Fruit fly (Drosophila melanogaster): Measurements from ENCODE around the gene boss.

The boss gene

DNA sequence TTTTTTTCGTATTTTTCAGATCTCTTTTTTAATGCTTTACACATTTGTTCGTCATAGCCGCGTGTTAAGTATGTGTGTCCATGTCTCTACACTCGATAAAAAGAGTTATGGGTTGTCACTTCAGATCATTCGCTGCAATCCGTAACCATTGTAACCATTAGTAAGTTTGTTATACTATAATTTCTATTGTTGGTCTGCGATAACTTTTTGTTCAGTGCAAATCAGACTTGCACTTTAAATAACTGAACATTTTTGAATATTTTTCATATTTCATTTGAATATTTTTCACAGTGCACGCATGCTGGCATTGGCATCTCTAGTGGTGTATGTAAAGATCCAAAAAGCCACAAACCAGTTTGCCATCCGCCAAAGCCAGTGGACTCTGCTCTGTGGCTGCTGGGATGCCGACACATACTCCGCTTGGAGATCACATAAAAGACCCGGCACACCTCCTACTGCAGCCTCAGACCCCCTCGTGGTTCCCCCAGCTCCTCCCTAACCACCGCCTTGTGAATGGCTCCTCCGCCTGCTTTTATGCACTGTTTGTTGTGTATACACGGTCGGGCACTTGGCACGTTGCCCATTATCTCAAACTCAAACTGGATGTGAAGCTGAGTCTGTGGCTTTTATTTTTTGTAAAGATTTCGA is 47.2 kb downstream of the boss start (continued):
- TF ChIP-seq eve (GFP tag; optimal IDR thresholded peaks at IDR 0.05) = no peak
- peak; percentile 89 for TF ChIP-seq Awh (GFP tag; IDR thresholded peaks at IDR 0.05)
- no peak for TF ChIP-seq Opbp (GFP tag; IDR thresholded peaks at IDR 0.05; ENCODE audit: partially characterized antibody)
- TF ChIP-seq Trl (optimal IDR thresholded peaks at IDR 0.05) = no peak
- TF ChIP-seq Trl (GFP tag; optimal IDR thresholded peaks at IDR 0.05) = peak; percentile 85
- TF ChIP-seq E2f1 (GFP tag; IDR thresholded peaks at IDR 0.05) = peak; percentile 83
- TF ChIP-seq HmgZ (tag; optimal IDR thresholded peaks at IDR 0.05) = peak; percentile 77
- TF ChIP-seq lmd (GFP tag; IDR thresholded peaks at IDR 0.05) = peak; percentile 89
- TF ChIP-seq cad (GFP tag; optimal IDR thresholded peaks at IDR 0.05) = no peak
- peak; percentile 60 for TF ChIP-seq CG4328 (GFP tag; optimal IDR thresholded peaks at IDR 0.05)
- peak; percentile 62 for TF ChIP-seq kni (GFP tag; optimal IDR thresholded peaks at IDR 0.05)
- TF ChIP-seq Nf-YC (tag; optimal IDR thresholded peaks at IDR 0.05) = peak; percentile 72
- TF ChIP-seq Xrp1 (GFP tag; IDR thresholded peaks at IDR 0.05) = peak; percentile 92
- no peak for TF ChIP-seq CkIIα-i1 (GFP tag; IDR thresholded peaks at IDR 0.05)
- peak; percentile 66 for TF ChIP-seq CG3065 (GFP tag; optimal IDR thresholded peaks at IDR 0.05)
- peak; percentile 78 for TF ChIP-seq Hmr (GFP tag; optimal IDR thresholded peaks at IDR 0.05)
- TF ChIP-seq CG11695 (GFP tag; IDR thresholded peaks at IDR 0.05) = peak; percentile 88
- peak; percentile 91 for TF ChIP-seq PHDP (tag; optimal IDR thresholded peaks at IDR 0.05)
- TF ChIP-seq Chrac-16 (GFP tag; optimal IDR thresholded peaks at IDR 0.05) = peak; percentile 81
- TF ChIP-seq CG18476 (GFP tag; optimal IDR thresholded peaks at IDR 0.05) = peak; percentile 76
- TF ChIP-seq Kr (GFP tag; optimal IDR thresholded peaks at IDR 0.05) = no peak
- TF ChIP-seq Dek (tag; optimal IDR thresholded peaks at IDR 0.05) = peak; percentile 80
- no peak for TF ChIP-seq h (optimal IDR thresholded peaks at IDR 0.05)
- peak; percentile 73 for TF ChIP-seq Rx (GFP tag; IDR thresholded peaks at IDR 0.05)
- TF ChIP-seq nau (GFP tag; optimal IDR thresholded peaks at IDR 0.05) = peak; percentile 76
- TF ChIP-seq CG14965 (GFP tag; optimal IDR thresholded peaks at IDR 0.05; ENCODE audit: borderline replicate concordance) = peak; percentile 50
- peak; percentile 80 for TF ChIP-seq NC2β (GFP tag; optimal IDR thresholded peaks at IDR 0.05)
- peak; percentile 87 for TF ChIP-seq mam (GFP tag; optimal IDR thresholded peaks at IDR 0.05)
- TF ChIP-seq bbx (GFP tag; IDR thresholded peaks at IDR 0.05; ENCODE audit: partially characterized antibody) = no peak
- TF ChIP-seq zf30C (GFP tag; optimal IDR thresholded peaks at IDR 0.05) = peak; percentile 76
- TF ChIP-seq lola (GFP tag; optimal IDR thresholded peaks at IDR 0.05) = peak in 1 of 3 experiments; percentile 91
- peak; percentile 70 for TF ChIP-seq CG1792 (GFP tag; optimal IDR thresholded peaks at IDR 0.05)
- TF ChIP-seq CG7987 (GFP tag; optimal IDR thresholded peaks at IDR 0.05) = peak; percentile 41
- peak; percentile 94 for TF ChIP-seq CG18262 (tag; optimal IDR thresholded peaks at IDR 0.05)
- peak; percentile 49; the same call in 1 of the 3 replicates for TF ChIP-seq C15 (GFP tag; IDR thresholded peaks at IDR 0.05)
- TF ChIP-seq CG14710 (tag; optimal IDR thresholded peaks at IDR 0.05) = peak; percentile 88
- peak; percentile 85 for TF ChIP-seq CG17385 (GFP tag; optimal IDR thresholded peaks at IDR 0.05)
- TF ChIP-seq nmo (GFP tag; optimal IDR thresholded peaks at IDR 0.05) = peak; percentile 93
- TF ChIP-seq pb (GFP tag; optimal IDR thresholded peaks at IDR 0.05) = peak; percentile 58
- peak; percentile 62 for TF ChIP-seq cwo (GFP tag; optimal IDR thresholded peaks at IDR 0.05)
- TF ChIP-seq CG10147 (GFP tag; optimal IDR thresholded peaks at IDR 0.05) = peak; percentile 84
- peak; percentile 81 for TF ChIP-seq Aef1 (GFP tag; IDR thresholded peaks at IDR 0.05)
- peak; percentile 88 for TF ChIP-seq bcd (GFP tag; optimal IDR thresholded peaks at IDR 0.05)
- TF ChIP-seq Optix (GFP tag; IDR thresholded peaks at IDR 0.05) = peak; percentile 76
- TF ChIP-seq gsb (GFP tag; IDR thresholded peaks at IDR 0.05) = peak; percentile 78
- TF ChIP-seq CG4424 (GFP tag; optimal IDR thresholded peaks at IDR 0.05) = peak; percentile 90
- peak; percentile 84 for TF ChIP-seq pho (GFP tag; optimal IDR thresholded peaks at IDR 0.05)
- TF ChIP-seq CG32772 (GFP tag; IDR thresholded peaks at IDR 0.05) = peak; percentile 85
- TF ChIP-seq klu (GFP tag; IDR thresholded peaks at IDR 0.05) = peak; percentile 83
- TF ChIP-seq CG4360 (GFP tag; IDR thresholded peaks at IDR 0.05) = peak; percentile 66
- TF ChIP-seq sr (GFP tag; IDR thresholded peaks at IDR 0.05) = peak; percentile 57; the same call in 1 of the 3 replicates
